Worm (Caenorhabditis elegans): Measurements from ENCODE around the gene R102.10.

ce11 chrIV:10699660-10700059 is 5.6 kb upstream of the R102.10 start, which contains the start of gene R102.11:
- no peak for TF ChIP-seq hmbx-1 (tag; optimal IDR thresholded peaks at IDR 0.05)
- TF ChIP-seq ceh-13 (GFP tag; optimal IDR thresholded peaks at IDR 0.05): no peak
- no peak for TF ChIP-seq flt-1 (GFP tag; IDR thresholded peaks at IDR 0.05)
- TF ChIP-seq ama-1 (optimal IDR thresholded peaks at IDR 0.05): no peak
- no peak for TF ChIP-seq tbx-11 (GFP tag; IDR thresholded peaks at IDR 0.05)
- TF ChIP-seq tra-4 (tag; optimal IDR thresholded peaks at IDR 0.05): no peak
- TF ChIP-seq B0310.2 (tag; optimal IDR thresholded peaks at IDR 0.05): no peak
- no peak for TF ChIP-seq hmg-4 (GFP tag; optimal IDR thresholded peaks at IDR 0.05)
- TF ChIP-seq F13C5.2 (tag; optimal IDR thresholded peaks at IDR 0.05): no peak
- TF ChIP-seq sea-1 (GFP tag; conservative IDR thresholded peaks at IDR 0.05): no peak

Measured in whole organism, early embryonic.